Worm (Caenorhabditis elegans) whole organism, L2 larva: ENCODE data around the gene tir-1.

ENCODE experiments used
- F13H6.1 ChIP-seq: sonication (generic microtip); optimal IDR thresholded peaks from 2 replicates; lab custom pipeline; 2016; ENCODE audit warnings: missing genetic modification characterization, missing compliant biosample characterization
- aly-2 ChIP-seq: fragments of 150-350 bp; optimal IDR thresholded peaks from 2 replicates; lab custom pipeline; 2014; ENCODE audit warnings: missing biosample characterization, missing genetic modification characterization
- egl-27 ChIP-seq: sonication (generic microtip); optimal IDR thresholded peaks from 3 replicates; lab custom pipeline; 2017; ENCODE audit warnings: missing biosample characterization, missing genetic modification reagents, missing genetic modification characterization
- fos-1 ChIP-seq: fragments of 150-350 bp; optimal IDR thresholded peaks from 2 replicates; lab custom pipeline; 2014; ENCODE audit warnings: missing biosample characterization, missing genetic modification characterization
- lin-39 ChIP-seq: fragments of 150-350 bp; optimal IDR thresholded peaks from 2 replicates; lab custom pipeline; 2014; ENCODE audit warnings: missing biosample characterization, missing genetic modification reagents, missing genetic modification characterization
- lsy-2 ChIP-seq, 2 experiments: fragments of 150-350 bp in 1 of 2; sonication (generic microtip) in 1 of 2; optimal IDR thresholded peaks; 2 replicates each; lab custom pipeline; 2014 to 2017; ENCODE audit warnings: missing biosample characterization in 2 of 2, missing genetic modification characterization in 2 of 2
- mbf-1 ChIP-seq: sonication (generic microtip); optimal IDR thresholded peaks from 2 replicates; lab custom pipeline; 2017; ENCODE audit warnings: missing biosample characterization, missing genetic modification characterization
- mdl-1 ChIP-seq, 2 experiments: fragments of 150-350 bp in 1 of 2; sonication (generic microtip) in 1 of 2; optimal IDR thresholded peaks; 2 replicates each; lab custom pipeline; 2017; ENCODE audit warnings: missing biosample characterization in 2 of 2, missing genetic modification characterization in 2 of 2
- nhr-11 ChIP-seq: fragments of 150-350 bp; optimal IDR thresholded peaks from 2 replicates; lab custom pipeline; 2014; ENCODE audit warnings: missing biosample characterization, missing genetic modification characterization
- nhr-12 ChIP-seq: fragments of 150-350 bp; optimal IDR thresholded peaks from 2 replicates; lab custom pipeline; 2014; ENCODE audit warnings: missing biosample characterization, missing genetic modification characterization
- nhr-77 ChIP-seq: fragments of 150-350 bp; optimal IDR thresholded peaks from 2 replicates; lab custom pipeline; 2014; ENCODE audit warnings: missing biosample characterization, missing genetic modification characterization
- unc-39 ChIP-seq: fragments of 150-350 bp; optimal IDR thresholded peaks from 2 replicates; lab custom pipeline; 2014; ENCODE audit warnings: missing biosample characterization, missing genetic modification characterization
- zag-1 ChIP-seq: fragments of 150-350 bp; optimal IDR thresholded peaks from 2 replicates; lab custom pipeline; 2014; ENCODE audit warnings: missing biosample characterization, missing genetic modification characterization
- ztf-11 ChIP-seq: sonication (generic microtip); optimal IDR thresholded peaks from 2 replicates; lab custom pipeline; 2017; ENCODE audit warnings: missing biosample characterization, missing genetic modification characterization

- no peak for TF ChIP-seq nhr-12 (tag; lab: Kevin White, UChicago)
- TF ChIP-seq unc-39 (tag; lab: Kevin White, UChicago), result no peak
- no peak for TF ChIP-seq zag-1 (tag; lab: Kevin White, UChicago)
- TF ChIP-seq egl-27 (tag; lab: Kevin White, UChicago), result no peak
- no peak for TF ChIP-seq nhr-77 (tag; lab: Kevin White, UChicago)
- no peak for TF ChIP-seq ztf-11 (tag; lab: Kevin White, UChicago)
- no peak for TF ChIP-seq mdl-1 (tag; optimal IDR thresholded peaks at IDR 0.05; lab: Kevin White, UChicago)
- TF ChIP-seq lin-39 (tag; lab: Kevin White, UChicago), result no peak
- no peak for TF ChIP-seq nhr-11
- no peak for TF ChIP-seq F13H6.1
- TF ChIP-seq lsy-2 (tag; optimal IDR thresholded peaks at IDR 0.05; lab: Kevin White, UChicago), result no peak
- no peak for TF ChIP-seq mbf-1 (tag; lab: Kevin White, UChicago)
- TF ChIP-seq aly-2 (tag; lab: Kevin White, UChicago), result no peak
- peak; percentile 84 for TF ChIP-seq fos-1
Observed at ce11 chrIII:3893992-3894391, 7.5 kb downstream of the tir-1 start.
